Fruit fly (Drosophila melanogaster): Measurements from ENCODE around the gene CG34462.

DNA sequence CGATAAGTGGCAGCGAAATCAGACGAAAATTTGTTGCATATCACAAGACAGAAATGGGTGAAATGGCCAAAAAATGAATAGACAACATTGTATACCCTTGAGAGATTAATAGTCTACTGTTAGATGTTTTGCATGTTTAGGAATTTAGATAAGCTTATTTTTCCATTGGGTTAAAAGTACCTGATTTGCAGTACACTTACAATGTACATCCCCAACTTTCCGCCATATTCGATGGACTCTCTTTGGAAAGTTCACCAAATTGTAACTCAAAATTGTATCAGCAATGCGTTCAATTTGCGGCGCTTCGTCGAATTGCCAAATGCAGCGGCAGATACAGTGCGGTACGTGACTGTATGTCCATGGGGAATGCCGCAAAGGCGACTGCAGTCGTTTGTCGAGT is 6.0 kb downstream of the CG34462 start:
- TF ChIP-seq CG7045 (GFP tag; optimal IDR thresholded peaks at IDR 0.05) (no peak), Hr96 (GFP tag; optimal IDR thresholded peaks at IDR 0.05) (no peak), CG33017 (tag; optimal IDR thresholded peaks at IDR 0.05) (no peak), kay (GFP tag; ENCODE audit: borderline replicate concordance) (no peak), Crg-1 (GFP tag; optimal IDR thresholded peaks at IDR 0.05) (no peak), cic (GFP tag; optimal IDR thresholded peaks at IDR 0.05) (no peak), CG12768 (GFP tag; optimal IDR thresholded peaks at IDR 0.05) (no peak), Mnt (GFP tag; optimal IDR thresholded peaks at IDR 0.05) (no peak), bab1 (GFP tag; optimal IDR thresholded peaks at IDR 0.05) (no peak), CG14711 (tag; optimal IDR thresholded peaks at IDR 0.05) (no peak), CG11617 (GFP tag; optimal IDR thresholded peaks at IDR 0.05) (no peak), toe (GFP tag; optimal IDR thresholded peaks at IDR 0.05) (no peak)
